Fruit fly (Drosophila melanogaster) whole organism, embryonic: ENCODE measurements around the gene CG10970.

Experiments used
- CG10147 ChIP-seq: fragments of 200-800 bp; sonication (Bioruptor generic); optimal IDR thresholded peaks from 2 replicates; lab custom pipeline; 2019; ENCODE audit warnings: missing biosample characterization, mild to moderate bottlenecking, missing genetic modification characterization, moderate library complexity
- CG10979 ChIP-seq: fragments of 200-800 bp; sonication (Bioruptor generic); optimal IDR thresholded peaks from 2 replicates; lab custom pipeline; 2018; ENCODE audit warnings: missing biosample characterization, mild to moderate bottlenecking, missing genetic modification characterization, moderate library complexity
- CG11456 ChIP-seq: fragments of 200-800 bp; sonication (Bioruptor generic); IDR thresholded peaks from 3 replicates; pipeline ENCODE4 v1.3.6; 2022; ENCODE audit warnings: missing biosample characterization, missing genetic modification characterization
- CG11504 ChIP-seq: fragments of 200-800 bp; sonication (Bioruptor generic); optimal IDR thresholded peaks from 3 replicates; lab custom pipeline; 2019; ENCODE audit warnings: missing biosample characterization, mild to moderate bottlenecking, missing genetic modification characterization, moderate library complexity
- CG11723 ChIP-seq: fragments of 200-800 bp; sonication (Bioruptor generic); optimal IDR thresholded peaks from 2 replicates; lab custom pipeline; 2017; ENCODE audit warnings: missing biosample characterization, mild to moderate bottlenecking, missing genetic modification characterization
- CG12744 ChIP-seq: fragments of 200-800 bp; sonication (Bioruptor generic); optimal IDR thresholded peaks from 2 replicates; lab custom pipeline; 2016; ENCODE audit warnings: missing biosample characterization, missing genetic modification characterization
- CG13424 ChIP-seq: fragments of 200-800 bp; sonication (Bioruptor generic); optimal IDR thresholded peaks from 2 replicates; lab custom pipeline; 2019; ENCODE audit warnings: missing biosample characterization, mild to moderate bottlenecking, missing genetic modification characterization, moderate library complexity
- CG13775 ChIP-seq: fragments of 200-800 bp; sonication (Bioruptor generic); optimal IDR thresholded peaks from 3 replicates; lab custom pipeline; 2017; ENCODE audit warnings: missing biosample characterization, mild to moderate bottlenecking, missing genetic modification characterization
- CG15011 ChIP-seq: fragments of 200-800 bp; sonication (Bioruptor generic); optimal IDR thresholded peaks from 3 replicates; lab custom pipeline; 2018; ENCODE audit warnings: missing biosample characterization, mild to moderate bottlenecking, missing genetic modification characterization
- CG1602 ChIP-seq: fragments of 200-800 bp; sonication (Bioruptor generic); optimal IDR thresholded peaks from 3 replicates; lab custom pipeline; 2016; ENCODE audit warnings: missing biosample characterization, missing genetic modification characterization
- CG2712 ChIP-seq: fragments of 200-800 bp; optimal IDR thresholded peaks from 3 replicates; lab custom pipeline; 2019; ENCODE audit warnings: missing biosample characterization, mild to moderate bottlenecking, missing genetic modification characterization, moderate library complexity
- CG31441 ChIP-seq: fragments of 200-800 bp; sonication (Bioruptor generic); IDR thresholded peaks from 2 replicates; pipeline ENCODE4 v1.3.6; 2022; ENCODE audit warnings: missing biosample characterization, missing genetic modification characterization
- CG32532 ChIP-seq: fragments of 200-800 bp; sonication (Bioruptor generic); IDR thresholded peaks from 2 replicates; pipeline ENCODE4 v1.3.6; 2022; ENCODE audit warnings: missing biosample characterization, missing genetic modification characterization
- CG34422 ChIP-seq: fragments of 200-800 bp; sonication (Bioruptor generic); IDR thresholded peaks from 3 replicates; pipeline ENCODE4 v1.3.6; 2022; ENCODE audit warnings: missing biosample characterization, missing genetic modification characterization
- CG5953 ChIP-seq: fragments of 200-800 bp; sonication (Bioruptor generic); IDR thresholded peaks from 2 replicates; pipeline ENCODE4 v1.3.6; 2022; ENCODE audit warnings: missing biosample characterization, missing genetic modification characterization
- CG6254 ChIP-seq: fragments of 200-800 bp; sonication (Bioruptor generic); optimal IDR thresholded peaks from 3 replicates; lab custom pipeline; 2017; ENCODE audit warnings: mild to moderate bottlenecking, missing biosample characterization, missing genetic modification reagents, missing genetic modification characterization
- CG6854 ChIP-seq: fragments of 200-800 bp; sonication (Bioruptor generic); optimal IDR thresholded peaks from 3 replicates; lab custom pipeline; 2017; ENCODE audit warnings: missing biosample characterization, mild to moderate bottlenecking, missing genetic modification characterization
- CG7987 ChIP-seq: fragments of 200-800 bp; sonication (Bioruptor generic); optimal IDR thresholded peaks from 2 replicates; lab custom pipeline; 2018; ENCODE audit warnings: missing biosample characterization, mild to moderate bottlenecking, missing genetic modification characterization, moderate library complexity
- CG8281 ChIP-seq: fragments of 200-800 bp; sonication (Bioruptor generic); optimal IDR thresholded peaks from 2 replicates; lab custom pipeline; 2018; ENCODE audit warnings: missing biosample characterization, mild to moderate bottlenecking, missing genetic modification characterization, moderate library complexity
- CkIIα-i1 ChIP-seq: fragments of 200-800 bp; sonication (Bioruptor generic); IDR thresholded peaks from 2 replicates; pipeline ENCODE4 v1.3.6; 2022; ENCODE audit warnings: missing biosample characterization, missing genetic modification characterization
- Dp ChIP-seq: fragments of 200-800 bp; sonication (Bioruptor generic); optimal IDR thresholded peaks from 2 replicates; lab custom pipeline; 2018; ENCODE audit warnings: missing biosample characterization, mild to moderate bottlenecking, missing genetic modification characterization, moderate library complexity
- Drgx ChIP-seq: fragments of 200-800 bp; sonication (Bioruptor generic); IDR thresholded peaks from 2 replicates; pipeline ENCODE4 v1.3.6; 2022; ENCODE audit warnings: missing biosample characterization, missing genetic modification characterization
- E2f2 ChIP-seq: fragments of 200-800 bp; sonication (Bioruptor generic); IDR thresholded peaks from 2 replicates; pipeline ENCODE4 v1.3.6; 2022; ENCODE audit warnings: missing biosample characterization, missing genetic modification characterization
- HmgD ChIP-seq: fragments of 200-800 bp; sonication (Bioruptor generic); optimal IDR thresholded peaks from 3 replicates; lab custom pipeline; 2016; ENCODE audit warnings: missing biosample characterization, missing genetic modification characterization
- Hmr ChIP-seq: fragments of 200-800 bp; sonication (Bioruptor generic); optimal IDR thresholded peaks from 3 replicates; lab custom pipeline; 2017; ENCODE audit warnings: mild to moderate bottlenecking, missing biosample characterization, missing genetic modification reagents, missing genetic modification characterization
- PHDP ChIP-seq: fragments of 200-800 bp; sonication (Bioruptor generic); optimal IDR thresholded peaks from 3 replicates; lab custom pipeline; 2018; ENCODE audit warnings: missing biosample characterization, mild to moderate bottlenecking, missing genetic modification characterization, moderate library complexity
- Ptx1 ChIP-seq: fragments of 200-800 bp; sonication (Bioruptor generic); IDR thresholded peaks from 2 replicates; pipeline ENCODE4 v1.3.6; 2022; ENCODE audit warnings: missing biosample characterization, missing genetic modification characterization
- Ravus ChIP-seq: fragments of 200-800 bp; sonication (Bioruptor generic); IDR thresholded peaks from 2 replicates; pipeline ENCODE4 v1.3.6; 2022; ENCODE audit warnings: missing biosample characterization, missing genetic modification characterization
- Sin3A ChIP-seq: fragments of >200 bp; optimal IDR thresholded peaks from 2 replicates; lab custom pipeline; 2018
- Sox100B ChIP-seq: fragments of 200-800 bp; sonication (Bioruptor generic); optimal IDR thresholded peaks from 3 replicates; lab custom pipeline; 2018; ENCODE audit warnings: missing biosample characterization, mild to moderate bottlenecking, missing genetic modification characterization
- Sry-β ChIP-seq: fragments of 200-800 bp; sonication (Bioruptor generic); optimal IDR thresholded peaks from 2 replicates; lab custom pipeline; 2018; ENCODE audit warnings: missing biosample characterization, mild to moderate bottlenecking, missing genetic modification characterization, moderate library complexity
- Xbp1 ChIP-seq: fragments of 200-800 bp; sonication (Bioruptor generic); optimal IDR thresholded peaks from 3 replicates; lab custom pipeline; 2016; ENCODE audit warnings: missing biosample characterization, mild to moderate bottlenecking, missing genetic modification characterization
- bigmax ChIP-seq: fragments of 200-800 bp; sonication (Bioruptor generic); optimal IDR thresholded peaks from 2 replicates; lab custom pipeline; 2018; ENCODE audit warnings: missing biosample characterization, mild to moderate bottlenecking, missing genetic modification characterization
- chinmo ChIP-seq: fragments of 200-800 bp; sonication (Bioruptor generic); IDR thresholded peaks from 4 replicates; pipeline ENCODE4 v1.3.6; 2022; ENCODE audit warnings: missing biosample characterization, missing genetic modification characterization; ENCODE audit not compliant: partially characterized antibody
- ci ChIP-seq: fragments of 200-800 bp; sonication (Bioruptor generic); IDR thresholded peaks from 3 replicates; pipeline ENCODE4 v1.3.6; 2022; ENCODE audit warnings: missing biosample characterization, missing genetic modification characterization
- dm ChIP-seq: fragments of 200-800 bp; sonication (Bioruptor generic); optimal IDR thresholded peaks from 3 replicates; lab custom pipeline; 2016; ENCODE audit warnings: missing biosample characterization, missing genetic modification characterization
- dmrt99B ChIP-seq: fragments of 200-800 bp; sonication (Bioruptor generic); optimal IDR thresholded peaks from 2 replicates; lab custom pipeline; 2018; ENCODE audit warnings: missing biosample characterization, mild to moderate bottlenecking, missing genetic modification characterization, moderate library complexity
- eve ChIP-seq, 2 experiments: fragments of >200 bp; optimal IDR thresholded peaks; 2 replicates each; lab custom pipeline; 2017; ENCODE audit warnings: missing biosample characterization in 2 of 2, missing genetic modification characterization in 2 of 2
- hkb ChIP-seq, 2 experiments: fragments of 200-800 bp in 1 of 2; fragments of >200 bp in 1 of 2; sonication (Bioruptor generic) in 1 of 2; IDR thresholded peaks in 1 of 2; optimal IDR thresholded peaks in 1 of 2; 2 replicates each; pipeline versions ENCODE4 v1.3.6 to Lab custom; 2017 to 2022; ENCODE audit warnings: missing biosample characterization in 1 of 2, missing genetic modification characterization in 1 of 2
- hth ChIP-seq: fragments of >200 bp; optimal IDR thresholded peaks from 2 replicates; lab custom pipeline; 2017; ENCODE audit warnings: inconsistent platforms
- lmd ChIP-seq: fragments of 200-800 bp; sonication (Bioruptor generic); IDR thresholded peaks from 2 replicates; pipeline ENCODE4 v1.3.6; 2022; ENCODE audit warnings: missing biosample characterization, missing genetic modification characterization
- nerfin-1 ChIP-seq: fragments of 200-800 bp; sonication (Bioruptor generic); optimal IDR thresholded peaks from 3 replicates; lab custom pipeline; 2019; ENCODE audit warnings: missing biosample characterization, mild to moderate bottlenecking, missing genetic modification characterization, moderate library complexity
- nmo ChIP-seq: fragments of 200-800 bp; sonication (Bioruptor generic); optimal IDR thresholded peaks from 2 replicates; lab custom pipeline; 2018; ENCODE audit warnings: missing biosample characterization, mild to moderate bottlenecking, missing genetic modification characterization, moderate library complexity
- pum ChIP-seq: fragments of 200-800 bp; sonication (Bioruptor generic); optimal IDR thresholded peaks from 2 replicates; lab custom pipeline; 2016; ENCODE audit warnings: missing biosample characterization, missing genetic modification characterization
- repo ChIP-seq: fragments of 200-800 bp; sonication (Bioruptor generic); optimal IDR thresholded peaks from 2 replicates; lab custom pipeline; 2016; ENCODE audit warnings: missing biosample characterization, missing genetic modification characterization
- shn ChIP-seq: fragments of 200-800 bp; sonication (Bioruptor generic); optimal IDR thresholded peaks from 3 replicates; lab custom pipeline; 2016; ENCODE audit warnings: missing biosample characterization, missing genetic modification characterization
- slbo ChIP-seq: fragments of 200-800 bp; sonication (Bioruptor generic); IDR thresholded peaks from 2 replicates; pipeline ENCODE4 v1.3.6; 2022; ENCODE audit warnings: missing biosample characterization, missing genetic modification characterization
- so ChIP-seq: fragments of 200-800 bp; sonication (Bioruptor generic); IDR thresholded peaks from 3 replicates; pipeline ENCODE4 v1.3.6; 2022; ENCODE audit warnings: missing biosample characterization, missing genetic modification characterization
- stwl ChIP-seq: fragments of 200-800 bp; sonication (Bioruptor generic); optimal IDR thresholded peaks from 3 replicates; lab custom pipeline; 2018; ENCODE audit warnings: missing biosample characterization, mild to moderate bottlenecking, missing genetic modification characterization, moderate library complexity
- ttk ChIP-seq: fragments of 200-800 bp; sonication (Bioruptor generic); IDR thresholded peaks from 2 replicates; pipeline ENCODE4 v2.1.2; 2022; ENCODE audit warnings: missing biosample characterization, missing genetic modification characterization

CG10970 gene

dm6 chrX:9066802-9067489 lies 4.3 kb downstream of the CG10970 start (continued):
- TF ChIP-seq CkIIα-i1 (GFP tag; lab: Robert Waterston, UW) = no peak
- peak; percentile 47 for TF ChIP-seq dmrt99B (tag; lab: Kevin White, UChicago)
- no peak for TF ChIP-seq CG10147 (GFP tag; lab: Kevin White, UChicago)
- TF ChIP-seq CG12744 = no peak
- peak; percentile 45; the same call in 1 of the 3 replicates for TF ChIP-seq CG11456 (GFP tag; lab: Robert Waterston, UW)
- no peak for TF ChIP-seq CG13775
- no peak for TF ChIP-seq hth (lab: Kevin White, UChicago)
- peak; percentile 61 for TF ChIP-seq Ptx1
- no peak for TF ChIP-seq CG11723
- TF ChIP-seq CG7987 (GFP tag; lab: Kevin White, UChicago) = no peak
- TF ChIP-seq slbo (GFP tag; lab: Robert Waterston, UW) = peak; percentile 56
- TF ChIP-seq CG6254 (GFP tag; lab: Kevin White, UChicago) = no peak
- no peak for TF ChIP-seq CG6854
- no peak; the same call in 1 of the 2 replicates for TF ChIP-seq Ravus (GFP tag; lab: Robert Waterston, UW)
- TF ChIP-seq pum (GFP tag; lab: Kevin White, UChicago) = no peak
- no peak for TF ChIP-seq so (GFP tag; lab: Robert Waterston, UW)
- no peak; the same call in 2 of the 3 replicates for TF ChIP-seq CG34422 (GFP tag; lab: Robert Waterston, UW)
- no peak for TF ChIP-seq CG1602 (GFP tag; lab: Kevin White, UChicago)
- TF ChIP-seq Sin3A = no peak
- TF ChIP-seq Hmr = peak; percentile 28
- no peak for TF ChIP-seq CG8281
- peak; percentile 11 for TF ChIP-seq CG2712 (tag; lab: Kevin White, UChicago)
- no peak for TF ChIP-seq stwl (tag; lab: Kevin White, UChicago)
- no peak for TF ChIP-seq Sry-β (GFP tag; lab: Kevin White, UChicago)
- TF ChIP-seq CG11504 (tag; lab: Kevin White, UChicago) = peak; percentile 38
- no peak for TF ChIP-seq shn (GFP tag; lab: Kevin White, UChicago)
- TF ChIP-seq hkb (optimal IDR thresholded peaks at IDR 0.05; lab: Kevin White, UChicago) = no peak
- TF ChIP-seq hkb (GFP tag; IDR thresholded peaks at IDR 0.05; lab: Robert Waterston, UW) = peak; percentile 57
- peak; percentile 15 for TF ChIP-seq Xbp1 (GFP tag; lab: Kevin White, UChicago)
- TF ChIP-seq repo (GFP tag; lab: Kevin White, UChicago) = no peak
- TF ChIP-seq ttk (GFP tag; lab: Robert Waterston, UW) = no peak
- TF ChIP-seq nmo (GFP tag; lab: Kevin White, UChicago) = peak; percentile 22
- no peak for TF ChIP-seq E2f2
- no peak for TF ChIP-seq Dp
- TF ChIP-seq CG5953 = 0 out of 2 replicates have a peak, but pooled peaks have one; percentile 8
- peak; percentile 34 for TF ChIP-seq CG10979 (tag; lab: Kevin White, UChicago)
- no peak for TF ChIP-seq nerfin-1 (tag; lab: Kevin White, UChicago)
- no peak for TF ChIP-seq dm (GFP tag; lab: Kevin White, UChicago)
- 0 out of 3 replicates have a peak, but pooled peaks have one; percentile 17 for TF ChIP-seq ci (GFP tag; lab: Robert Waterston, UW)
- peak; percentile 56 for TF ChIP-seq CG32532
- peak; percentile 71 for TF ChIP-seq Drgx
- TF ChIP-seq lmd (GFP tag; lab: Robert Waterston, UW) = peak; percentile 27; the same call in 1 of the 2 replicates
- no peak for TF ChIP-seq chinmo
- peak; percentile 11 for TF ChIP-seq PHDP (tag; lab: Kevin White, UChicago)
- no peak for TF ChIP-seq HmgD
- no peak for TF ChIP-seq CG15011 (GFP tag; lab: Kevin White, UChicago)
- TF ChIP-seq Sox100B (GFP tag; lab: Kevin White, UChicago) = peak; percentile 0
- TF ChIP-seq bigmax (GFP tag; lab: Kevin White, UChicago) = no peak
- TF ChIP-seq eve (GFP tag; optimal IDR thresholded peaks at IDR 0.05; lab: Kevin White, UChicago) = peak in 1 of 2 experiments; percentile 54
- TF ChIP-seq CG13424 = peak; percentile 18
- TF ChIP-seq CG31441 (GFP tag; lab: Robert Waterston, UW) = 0 out of 2 replicates have a peak, but pooled peaks have one; percentile 20
